Fruit fly (Drosophila melanogaster) S2 (cell line): ENCODE data around the gene CG17560.

Experiments
- CG8478 ChIP-seq: fragments of >200 bp; optimal IDR thresholded peaks from 2 replicates; lab custom pipeline; 2018
- CTCF ChIP-seq, 2 experiments: fragments of >200 bp; optimal IDR thresholded peaks; 2 replicates each; lab custom pipeline; 2018

The CG17560 gene

dm6 chr3R:16650950-16651349 lies 33.2 kb downstream of the CG17560 start, which contains the start of gene Mettl4:
Gene Mettl4, minus strand, starts transcription at chr3R:16651157.
- TF ChIP-seq CTCF (optimal IDR thresholded peaks at IDR 0.05; lab: Kevin White, UChicago) (no peak), CG8478 (no peak)

DNA sequence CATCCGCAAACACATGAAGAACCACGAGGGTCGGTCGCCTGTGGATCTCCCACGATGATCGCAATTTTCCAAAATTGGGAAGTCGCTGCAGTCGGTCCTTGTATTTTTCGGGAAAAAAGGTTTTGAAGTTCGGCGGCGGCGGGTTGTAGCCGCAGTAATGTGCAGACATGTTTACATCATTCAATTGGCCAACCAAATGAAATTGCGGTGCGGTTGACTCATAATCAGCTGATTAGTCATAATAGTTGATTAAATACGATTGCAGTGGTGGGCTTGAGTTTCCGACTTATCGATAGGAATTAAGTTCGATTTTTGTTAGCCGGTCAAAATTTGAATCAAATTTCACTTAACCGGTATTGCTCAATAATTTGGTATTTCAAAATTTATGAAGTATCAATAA lies 34.3 kb downstream of the CG17560 start, which contains the start of gene CG14907:
CG14907 (minus strand) TSS at position 229 of the 400 bp plus-strand sequence.
- TF ChIP-seq CTCF (optimal IDR thresholded peaks at IDR 0.05; lab: Kevin White, UChicago) (no peak), CG8478 (no peak)

dm6 chr3R:16655000-16655493 lies 37.3 kb downstream of the CG17560 start:
- no peak for TF ChIP-seq CG8478
- no peak for TF ChIP-seq CTCF (optimal IDR thresholded peaks at IDR 0.05; lab: Kevin White, UChicago)

DNA sequence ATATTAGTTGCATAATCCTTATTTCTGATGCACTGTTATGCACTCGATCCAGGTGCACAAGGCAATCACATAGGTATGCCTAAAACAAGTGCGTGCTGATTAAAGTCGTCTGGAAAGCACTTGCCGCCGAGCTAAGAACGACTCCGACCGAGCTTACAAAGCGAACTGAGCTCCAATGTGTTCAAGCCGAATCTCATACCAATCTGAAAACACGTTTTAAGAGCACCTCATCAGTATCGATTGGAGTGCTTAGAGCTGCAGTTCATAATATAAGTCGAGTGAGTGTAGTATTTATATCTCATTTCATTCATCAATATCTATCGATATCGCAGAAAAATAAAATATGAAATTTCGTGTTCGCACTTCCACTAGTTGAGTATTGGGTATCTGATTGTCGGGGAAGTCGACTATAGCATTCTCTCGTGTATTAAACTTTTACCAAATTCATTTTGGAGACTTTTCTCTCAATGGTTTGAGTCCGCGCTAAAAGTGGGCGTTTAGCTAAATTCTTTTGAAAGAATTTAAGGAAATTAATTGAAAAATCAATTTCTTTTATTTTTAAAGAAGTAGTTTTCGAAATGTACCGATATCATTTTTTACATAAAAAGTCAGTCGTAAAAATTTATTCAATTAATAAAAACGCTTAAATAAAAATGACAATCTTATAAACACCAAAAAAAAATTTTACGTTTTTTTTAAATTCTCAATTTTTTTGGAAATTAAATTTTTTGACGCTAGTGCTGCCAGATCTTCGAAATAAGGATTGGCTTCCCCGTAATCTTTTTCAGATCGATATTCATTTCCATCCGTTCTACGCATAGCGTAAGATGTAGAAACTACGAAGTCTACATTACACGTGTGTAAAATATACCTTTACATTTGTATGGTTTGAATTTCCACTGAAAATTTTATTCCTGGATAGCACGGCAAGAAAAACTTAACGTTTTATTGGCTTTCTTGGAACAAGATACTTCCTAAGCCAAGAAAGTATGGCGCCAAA lies 38.0 kb downstream of the CG17560 start, which contains the start of gene modSP:
modSP (minus strand) TSS at position 169 of the 1,000 bp plus-strand sequence.
- TF ChIP-seq CTCF (optimal IDR thresholded peaks at IDR 0.05; lab: Kevin White, UChicago): peak; percentile 70 to 84
- no peak for TF ChIP-seq CG8478

DNA sequence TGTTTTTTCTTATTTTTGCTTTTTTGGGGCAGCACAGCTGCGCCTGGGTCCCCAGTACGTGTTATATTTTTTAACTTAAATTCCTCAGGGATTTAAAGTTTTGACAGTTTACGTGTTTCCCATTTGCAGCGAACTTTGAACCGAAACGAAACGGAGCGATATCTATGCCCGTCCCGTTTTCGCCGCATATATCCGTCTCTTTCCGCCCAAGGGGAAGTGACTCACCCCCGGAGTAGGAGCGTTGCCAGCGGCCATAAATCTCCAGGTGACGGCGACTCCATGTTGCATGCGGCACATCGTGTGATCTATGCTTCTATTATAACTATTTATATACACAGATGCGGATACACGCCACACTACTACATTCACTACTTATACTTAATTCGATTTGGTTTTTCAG lies 43.9 kb downstream of the CG17560 start:
- no peak for TF ChIP-seq CTCF (optimal IDR thresholded peaks at IDR 0.05; lab: Kevin White, UChicago)
- TF ChIP-seq CG8478: no peak

DNA sequence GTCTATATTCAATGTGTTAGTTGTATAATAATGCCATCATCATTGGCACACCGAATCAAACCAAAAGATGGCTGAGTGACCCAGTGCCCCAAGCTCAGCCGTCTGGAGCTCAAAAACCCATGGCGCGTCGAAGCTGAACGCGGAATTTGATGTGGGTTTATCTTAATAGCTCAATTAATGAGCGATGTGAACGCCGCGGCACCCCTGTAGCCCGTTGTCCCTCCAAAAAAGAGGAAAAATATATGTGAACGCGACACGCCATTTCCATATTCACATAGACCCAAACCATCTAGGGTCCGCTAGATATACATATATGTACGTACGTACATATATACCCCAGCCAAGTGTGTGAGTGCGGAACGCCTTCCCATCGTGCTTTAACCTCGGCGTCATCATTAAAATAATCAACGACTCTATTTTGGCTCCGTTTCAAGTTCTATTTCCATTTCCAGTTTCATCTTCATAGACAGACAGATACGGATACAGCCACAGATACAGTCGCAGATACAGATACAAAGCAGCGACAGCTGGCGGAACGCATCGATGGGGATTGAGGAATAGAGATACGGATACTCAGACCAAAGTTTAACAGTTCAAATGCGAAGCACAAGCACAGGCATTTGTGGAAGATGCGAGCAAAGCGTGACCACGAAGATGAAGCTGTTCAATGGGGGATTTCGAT lies 46.5 kb downstream of the CG17560 start:
- no peak for TF ChIP-seq CG8478
- no peak for TF ChIP-seq CTCF (optimal IDR thresholded peaks at IDR 0.05; lab: Kevin White, UChicago)
